Worm (Caenorhabditis elegans) whole organism, young adult: ENCODE data around the gene grl-2.
A peak's percentile ranks its signal among the peaks of the same experiment; 100 is the strongest.

Experiments used
- F10E7.11 ChIP-seq: sonication (generic microtip); optimal IDR thresholded peaks from 2 replicates; lab custom pipeline; 2017; ENCODE audit warnings: mild to moderate bottlenecking, missing genetic modification characterization, moderate library complexity, missing compliant biosample characterization
- F33H1.4 ChIP-seq: fragments of 200-800 bp; sonication (Bioruptor generic); IDR thresholded peaks from 2 replicates; pipeline ENCODE4 v1.3.6; 2022; ENCODE audit warnings: missing genetic modification reagents, missing genetic modification characterization, missing compliant biosample characterization
- F49E8.2 ChIP-seq: sonication (generic microtip); optimal IDR thresholded peaks from 3 replicates; lab custom pipeline; 2017; ENCODE audit warnings: missing genetic modification characterization, mild to moderate bottlenecking, missing compliant biosample characterization, antibody characterized with exemption, moderate library complexity; ENCODE audit not compliant: insufficient read depth
- T07F8.4 ChIP-seq: sonication (generic microtip); optimal IDR thresholded peaks from 2 replicates; lab custom pipeline; 2016; ENCODE audit warnings: mild to moderate bottlenecking, missing genetic modification characterization, moderate library complexity, missing compliant biosample characterization
- Y53F4B.3 ChIP-seq: fragments of 200-800 bp; sonication (Bioruptor generic); IDR thresholded peaks from 2 replicates; pipeline ENCODE4 v1.3.6; 2022; ENCODE audit warnings: missing genetic modification reagents, missing genetic modification characterization, missing compliant biosample characterization
- Y56A3A.18 ChIP-seq: fragments of 200-800 bp; sonication (Bioruptor generic); IDR thresholded peaks from 2 replicates; pipeline ENCODE4 v1.3.6; 2022; ENCODE audit warnings: missing genetic modification reagents, missing genetic modification characterization, missing compliant biosample characterization
- Y95B8A.8 ChIP-seq: fragments of 200-800 bp; sonication (Bioruptor generic); IDR thresholded peaks from 2 replicates; pipeline ENCODE4 v1.3.6; 2022; ENCODE audit warnings: missing genetic modification reagents, missing genetic modification characterization, missing compliant biosample characterization
- aptf-2 ChIP-seq: fragments of 200-800 bp; sonication (Bioruptor generic); conservative IDR thresholded peaks from 2 replicates; pipeline ENCODE4 v1.3.6; 2022; ENCODE audit warnings: missing genetic modification reagents, missing genetic modification characterization, missing compliant biosample characterization
- aptf-3 ChIP-seq: fragments of 200-800 bp; sonication (Bioruptor generic); IDR thresholded peaks from 2 replicates; pipeline ENCODE4 v1.3.6; 2022; ENCODE audit warnings: missing genetic modification characterization, missing compliant biosample characterization
- atf-7 ChIP-seq: sonication (generic microtip); optimal IDR thresholded peaks from 2 replicates; lab custom pipeline; 2017; ENCODE audit warnings: mild to moderate bottlenecking, missing genetic modification characterization, missing compliant biosample characterization
- bed-2 ChIP-seq: fragments of 200-800 bp; sonication (Bioruptor generic); IDR thresholded peaks from 2 replicates; pipeline ENCODE4 v1.3.6; 2022; ENCODE audit warnings: missing genetic modification reagents, missing genetic modification characterization, missing compliant biosample characterization
- die-1 ChIP-seq: sonication (generic microtip); optimal IDR thresholded peaks from 2 replicates; lab custom pipeline; 2016; ENCODE audit warnings: missing genotype, mild to moderate bottlenecking, missing genetic modification characterization, missing compliant biosample characterization
- dox-1 ChIP-seq: fragments of 200-800 bp; sonication (Bioruptor generic); IDR thresholded peaks from 2 replicates; pipeline ENCODE4 v1.3.6; 2022; ENCODE audit warnings: missing genetic modification reagents, missing genetic modification characterization, missing compliant biosample characterization
- dpl-1 ChIP-seq: fragments of 150-350 bp; optimal IDR thresholded peaks from 2 replicates; lab custom pipeline; 2014; ENCODE audit warnings: missing biosample characterization, missing genetic modification reagents, missing genetic modification characterization
- ekl-4 ChIP-seq: fragments of 200-800 bp; sonication (Bioruptor generic); IDR thresholded peaks from 2 replicates; pipeline ENCODE4 v1.3.6; 2022; ENCODE audit warnings: missing genetic modification reagents, missing genetic modification characterization, missing compliant biosample characterization
- ets-4 ChIP-seq: fragments of 200-800 bp; sonication (Bioruptor generic); optimal IDR thresholded peaks from 2 replicates; lab custom pipeline; 2018; ENCODE audit warnings: mild to moderate bottlenecking, missing genetic modification characterization, missing compliant biosample characterization
- fkh-3 ChIP-seq: sonication (generic microtip); optimal IDR thresholded peaks from 2 replicates; lab custom pipeline; 2016; ENCODE audit warnings: mild to moderate bottlenecking, missing genetic modification characterization, missing compliant biosample characterization
- hlh-12 ChIP-seq: sonication (generic microtip); optimal IDR thresholded peaks from 2 replicates; lab custom pipeline; 2016; ENCODE audit warnings: missing genetic modification characterization, missing compliant biosample characterization
- hsf-1 ChIP-seq: fragments of 200-800 bp; sonication (Bioruptor generic); IDR thresholded peaks from 2 replicates; pipeline ENCODE4 v1.3.6; 2022; ENCODE audit warnings: missing genetic modification reagents, missing genetic modification characterization, missing compliant biosample characterization
- lsy-27 ChIP-seq: sonication (generic microtip); optimal IDR thresholded peaks from 2 replicates; lab custom pipeline; 2017; ENCODE audit warnings: missing genetic modification characterization, mild to moderate bottlenecking, missing compliant biosample characterization, antibody characterized with exemption, missing genotype, borderline replicate concordance; ENCODE audit not compliant: insufficient read depth
- madf-6 ChIP-seq: fragments of 200-800 bp; sonication (Bioruptor generic); IDR thresholded peaks from 2 replicates; pipeline ENCODE4 v1.3.6; 2022; ENCODE audit warnings: missing genetic modification reagents, missing genetic modification characterization, missing compliant biosample characterization
- nhr-80 ChIP-seq: sonication (generic microtip); optimal IDR thresholded peaks from 2 replicates; lab custom pipeline; 2016; ENCODE audit warnings: missing genetic modification characterization, missing compliant biosample characterization
- nhr-90 ChIP-seq: sonication (generic microtip); optimal IDR thresholded peaks from 2 replicates; lab custom pipeline; 2016; ENCODE audit warnings: missing genotype, mild to moderate bottlenecking, missing genetic modification characterization, missing compliant biosample characterization
- rcor-1 ChIP-seq: fragments of 200-800 bp; sonication (Bioruptor generic); IDR thresholded peaks from 2 replicates; pipeline ENCODE4 v1.3.6; 2022; ENCODE audit warnings: missing genetic modification reagents, missing genetic modification characterization, missing compliant biosample characterization
- tlf-1 ChIP-seq: fragments of 200-800 bp; sonication (Bioruptor generic); optimal IDR thresholded peaks from 2 replicates; lab custom pipeline; 2018; ENCODE audit warnings: mild to moderate bottlenecking, missing genetic modification characterization, missing compliant biosample characterization
- zfh-2 ChIP-seq: fragments of 200-800 bp; sonication (Bioruptor generic); conservative IDR thresholded peaks from 2 replicates; pipeline ENCODE4 v1.3.6; 2022; ENCODE audit warnings: missing genetic modification reagents, missing genetic modification characterization, missing compliant biosample characterization
- ztf-22 ChIP-seq: fragments of 200-800 bp; sonication (Bioruptor generic); optimal IDR thresholded peaks from 2 replicates; lab custom pipeline; 2018; ENCODE audit warnings: mild to moderate bottlenecking, missing genetic modification characterization, moderate library complexity, missing compliant biosample characterization
- ztf-3 ChIP-seq: fragments of 200-800 bp; sonication (Bioruptor generic); optimal IDR thresholded peaks from 2 replicates; lab custom pipeline; 2018; ENCODE audit warnings: mild to moderate bottlenecking, missing genetic modification characterization, missing compliant biosample characterization

The grl-2 gene

ce11 chrV:12924128-12924527, 20.7 kb upstream of the grl-2 start, which contains the start of gene pqn-67 (continued):
- no peak for TF ChIP-seq hsf-1
- TF ChIP-seq F10E7.11 (tag; lab: Kevin White, UChicago), result no peak

ce11 chrV:12928929-12929532, 15.8 kb upstream of the grl-2 start, which contains the start of gene T16G1.2:
T16G1.2 (plus strand) TSS chrV:12929482.
- TF ChIP-seq tlf-1 (GFP tag; lab: Kevin White, UChicago) (no peak), Y56A3A.18 (GFP tag; lab: Robert Waterston, UW) (no peak), bed-2 (GFP tag; lab: Robert Waterston, UW) (no peak), die-1 (tag; lab: Kevin White, UChicago) (no peak), F49E8.2 (tag; lab: Kevin White, UChicago) (no peak), madf-6 (GFP tag; lab: Robert Waterston, UW) (no peak), zfh-2 (GFP tag; lab: Robert Waterston, UW) (no peak), T07F8.4 (tag; lab: Kevin White, UChicago) (no peak)

ce11 chrV:12933654-12934053, 11.2 kb upstream of the grl-2 start:
- TF ChIP-seq fkh-3 (no peak), nhr-80 (tag; lab: Kevin White, UChicago) (peak; percentile 78)

- TF ChIP-seq nhr-90 (tag; lab: Kevin White, UChicago) (peak; percentile 29), T07F8.4 (tag; lab: Kevin White, UChicago) (no peak), hsf-1 (no peak), atf-7 (tag; lab: Kevin White, UChicago) (peak; percentile 12), ztf-22 (GFP tag; lab: Kevin White, UChicago) (peak; percentile 30), nhr-80 (tag; lab: Kevin White, UChicago) (peak; percentile 98), ets-4 (peak; percentile 68), F33H1.4 (no peak), dox-1 (peak; percentile 59; the same call in 1 of the 2 replicates)
Measured at ce11 chrV:12934976-12935375, 9.9 kb upstream of the grl-2 start, which contains the start of gene T16G1.7. T16G1.7 (minus strand) TSS chrV:12935112.

- TF ChIP-seq ekl-4 (GFP tag; lab: Robert Waterston, UW), result no peak
- no peak for TF ChIP-seq hlh-12
- no peak for TF ChIP-seq rcor-1 (GFP tag; lab: Robert Waterston, UW)
- TF ChIP-seq nhr-80 (tag; lab: Kevin White, UChicago), result peak; percentile 90
- TF ChIP-seq, all 124 proteins: peak for 1
Measured at ce11 chrV:12937098-12937497, 7.8 kb upstream of the grl-2 start, which contains the start of gene T16G1.6. T16G1.6 (minus strand) TSS chrV:12937174.

ce11 chrV:12939434-12939833, 5.4 kb upstream of the grl-2 start, which contains the start of gene T16G1.5:
T16G1.5 (minus strand) TSS chrV:12939552.
- TF ChIP-seq dpl-1 (GFP tag; lab: Kevin White, UChicago) (no peak), nhr-80 (tag; lab: Kevin White, UChicago) (peak; percentile 29)

- TF ChIP-seq lsy-27 (tag; lab: Kevin White, UChicago) (no peak), aptf-2 (GFP tag; lab: Robert Waterston, UW) (no peak), fkh-3 (no peak), aptf-3 (GFP tag; lab: Robert Waterston, UW) (no peak), Y53F4B.3 (GFP tag; lab: Robert Waterston, UW) (no peak), nhr-80 (tag; lab: Kevin White, UChicago) (peak; percentile 2), ztf-3 (no peak), Y95B8A.8 (GFP tag; lab: Robert Waterston, UW) (no peak)
Measured at ce11 chrV:12941797-12942474, 2.9 kb upstream of the grl-2 start, which contains the start of gene T16G1.4. T16G1.4 (minus strand) TSS chrV:12941847.
